2 worm cellular contexts compared by ENCODE assay signal in genomic region chrIII:11921658-11922098, ce11.
TF ChIP-seq lines count a peak whose summit lies in the region.

Y56A3A.22 (plus strand) TSS chrIII:11921692.

TF ChIP-seq in whole organism, L4 larva, 104 proteins besides CTCF, POLR2A, EP300 and RAD21 (continued from another document):
- TF ChIP-seq aly-2 (tag; optimal IDR thresholded peaks at IDR 0.05; lab: Kevin White, UChicago) (no peak), lin-13 (GFP tag; optimal IDR thresholded peaks at IDR 0.05; lab: Kevin White, UChicago) (no peak), zip-11 (GFP tag; IDR thresholded peaks at IDR 0.05; lab: Robert Waterston, UW) (no peak), pha-4 (GFP tag; IDR thresholded peaks at IDR 0.05; lab: Robert Waterston, UW) (peak; percentile 58; the same call in 1 of the 2 replicates), pha-4 (tag; optimal IDR thresholded peaks at IDR 0.05; lab: Kevin White, UChicago) (no peak), F26F4.8 (GFP tag; conservative IDR thresholded peaks at IDR 0.05; lab: Robert Waterston, UW) (no peak), fkh-10 (GFP tag; optimal IDR thresholded peaks at IDR 0.05; lab: Kevin White, UChicago) (no peak), F10B5.3 (tag; optimal IDR thresholded peaks at IDR 0.05; lab: Kevin White, UChicago) (no peak), nhr-48 (tag; optimal IDR thresholded peaks at IDR 0.05; lab: Kevin White, UChicago) (peak; percentile 14), unc-39 (tag; optimal IDR thresholded peaks at IDR 0.05; lab: Kevin White, UChicago) (no peak), zfp-3 (GFP tag; conservative IDR thresholded peaks at IDR 0.05; lab: Robert Waterston, UW) (no peak; the same call in 1 of the 2 replicates), fos-1 (tag; optimal IDR thresholded peaks at IDR 0.05; lab: Kevin White, UChicago) (no peak), snpc-1.2 (GFP tag; IDR thresholded peaks at IDR 0.05; lab: Robert Waterston, UW) (peak; percentile 69), nhr-6 (tag; optimal IDR thresholded peaks at IDR 0.05; lab: Kevin White, UChicago) (no peak), ztf-11 (tag; optimal IDR thresholded peaks at IDR 0.05; lab: Kevin White, UChicago) (no peak), aha-1 (tag; lab: Kevin White, UChicago) (peak; percentile 96), attf-4 (tag; optimal IDR thresholded peaks at IDR 0.05; lab: Kevin White, UChicago) (no peak), nhr-111 (GFP tag; optimal IDR thresholded peaks at IDR 0.05; lab: Kevin White, UChicago) (peak; percentile 65), Y75B8A.6 (GFP tag; IDR thresholded peaks at IDR 0.05; lab: Robert Waterston, UW) (no peak), lin-15B (tag; optimal IDR thresholded peaks at IDR 0.05; lab: Kevin White, UChicago) (no peak), nhr-10 (tag; optimal IDR thresholded peaks at IDR 0.05; lab: Kevin White, UChicago) (no peak), nhr-42 (GFP tag; IDR thresholded peaks at IDR 0.05; lab: Robert Waterston, UW) (peak; percentile 59), vab-7 (GFP tag; IDR thresholded peaks at IDR 0.05; lab: Robert Waterston, UW) (peak; percentile 39; the same call in 1 of the 2 replicates), T20F7.1 (GFP tag; optimal IDR thresholded peaks at IDR 0.05; lab: Kevin White, UChicago) (no peak), ZK337.2 (GFP tag; IDR thresholded peaks at IDR 0.05; lab: Robert Waterston, UW) (no peak), T26A8.4 (GFP tag; IDR thresholded peaks at IDR 0.05; lab: Robert Waterston, UW) (peak; percentile 85), daf-12 (tag; optimal IDR thresholded peaks at IDR 0.05; lab: Kevin White, UChicago) (no peak), Y48G9A.11 (GFP tag; IDR thresholded peaks at IDR 0.05; lab: Robert Waterston, UW) (peak; percentile 43; the same call in 1 of the 2 replicates), rbr-2 (tag; optimal IDR thresholded peaks at IDR 0.05; lab: Kevin White, UChicago) (peak; percentile 44), nhr-11 (tag; optimal IDR thresholded peaks at IDR 0.05; lab: Kevin White, UChicago) (no peak), sdz-12 (GFP tag; optimal IDR thresholded peaks at IDR 0.05; lab: Kevin White, UChicago) (no peak), madf-9 (GFP tag; conservative IDR thresholded peaks at IDR 0.05; lab: Robert Waterston, UW) (peak; percentile 17; the same call in 1 of the 2 replicates), F49E8.2 (tag; optimal IDR thresholded peaks at IDR 0.05; lab: Kevin White, UChicago; ENCODE audit: borderline replicate concordance) (no peak), dve-1 (tag; optimal IDR thresholded peaks at IDR 0.05; lab: Kevin White, UChicago; ENCODE audit: insufficient read depth) (peak; percentile 43), daf-8 (GFP tag; IDR thresholded peaks at IDR 0.05; lab: Robert Waterston, UW) (no peak), ceh-44 (GFP tag; IDR thresholded peaks at IDR 0.05; lab: Robert Waterston, UW) (no peak), zfp-2 (tag; optimal IDR thresholded peaks at IDR 0.05; lab: Kevin White, UChicago) (no peak), hlh-11 (tag; optimal IDR thresholded peaks at IDR 0.05; lab: Kevin White, UChicago) (peak; percentile 42), dmd-9 (GFP tag; IDR thresholded peaks at IDR 0.05; lab: Robert Waterston, UW) (no peak), mdt-29 (GFP tag; IDR thresholded peaks at IDR 0.05; lab: Robert Waterston, UW) (no peak), mxl-3 (GFP tag; optimal IDR thresholded peaks at IDR 0.05; lab: Kevin White, UChicago) (peak; percentile 6)

TF ChIP-seq in whole organism, young adult, 124 proteins besides CTCF, POLR2A, EP300 and RAD21 (continued from another document):
- TF ChIP-seq ceh-79 (tag; optimal IDR thresholded peaks at IDR 0.05; lab: Kevin White, UChicago) (peak; percentile 83), madf-8 (GFP tag; conservative IDR thresholded peaks at IDR 0.05; lab: Robert Waterston, UW) (no peak), F23B12.7 (tag; optimal IDR thresholded peaks at IDR 0.05; lab: Kevin White, UChicago; ENCODE audit: insufficient read depth) (no peak), snpc-3.4 (tag; optimal IDR thresholded peaks at IDR 0.05; lab: Kevin White, UChicago) (peak; percentile 21), F39B2.1 (GFP tag; IDR thresholded peaks at IDR 0.05; lab: Robert Waterston, UW) (peak; percentile 24; the same call in 1 of the 2 replicates), mes-4 (tag; optimal IDR thresholded peaks at IDR 0.05; lab: Kevin White, UChicago) (no peak), F22D6.2 (tag; optimal IDR thresholded peaks at IDR 0.05; lab: Kevin White, UChicago) (no peak), B0035.1 (tag; optimal IDR thresholded peaks at IDR 0.05; lab: Kevin White, UChicago) (peak; percentile 45), bed-1 (GFP tag; IDR thresholded peaks at IDR 0.05; lab: Robert Waterston, UW) (no peak), somi-1 (GFP tag; optimal IDR thresholded peaks at IDR 0.05; lab: Kevin White, UChicago) (peak; percentile 15), attf-3 (GFP tag; conservative IDR thresholded peaks at IDR 0.05; lab: Robert Waterston, UW) (no peak), Y95B8A.8 (GFP tag; IDR thresholded peaks at IDR 0.05; lab: Robert Waterston, UW) (no peak), egl-18 (GFP tag; IDR thresholded peaks at IDR 0.05; lab: Robert Waterston, UW) (no peak), nhr-90 (tag; optimal IDR thresholded peaks at IDR 0.05; lab: Kevin White, UChicago) (no peak), xnd-1 (tag; optimal IDR thresholded peaks at IDR 0.05; lab: Kevin White, UChicago) (no peak), F57C9.4 (tag; optimal IDR thresholded peaks at IDR 0.05; lab: Kevin White, UChicago) (no peak), Y53G8AR.9 (GFP tag; conservative IDR thresholded peaks at IDR 0.05; lab: Robert Waterston, UW) (peak; percentile 59), Y56A3A.18 (GFP tag; IDR thresholded peaks at IDR 0.05; lab: Robert Waterston, UW) (peak; percentile 57; the same call in 1 of the 2 replicates), snpc-1.1 (tag; optimal IDR thresholded peaks at IDR 0.05; lab: Kevin White, UChicago; ENCODE audit: insufficient read depth) (no peak), dox-1 (GFP tag; IDR thresholded peaks at IDR 0.05; lab: Robert Waterston, UW) (peak; percentile 49), rpc-1 (optimal IDR thresholded peaks at IDR 0.05; lab: Kevin White, UChicago) (no peak), rpc-1 (tag; optimal IDR thresholded peaks at IDR 0.05; lab: Kevin White, UChicago) (no peak), sea-2 (GFP tag; IDR thresholded peaks at IDR 0.05; lab: Robert Waterston, UW) (no peak), nhr-179 (tag; optimal IDR thresholded peaks at IDR 0.05; lab: Kevin White, UChicago) (no peak), sptf-2 (GFP tag; optimal IDR thresholded peaks at IDR 0.05; lab: Kevin White, UChicago) (no peak), ZK185.1 (tag; optimal IDR thresholded peaks at IDR 0.05; lab: Kevin White, UChicago; ENCODE audit: poor library complexity, severe bottlenecking) (no peak), nfya-1 (tag; optimal IDR thresholded peaks at IDR 0.05; lab: Kevin White, UChicago; ENCODE audit: borderline replicate concordance, insufficient read depth) (no peak), nfyb-1 (GFP tag; IDR thresholded peaks at IDR 0.05; lab: Robert Waterston, UW) (peak; percentile 87), efl-1 (GFP tag; optimal IDR thresholded peaks at IDR 0.05; lab: Kevin White, UChicago) (no peak), pha-4 (tag; optimal IDR thresholded peaks at IDR 0.05; lab: Kevin White, UChicago) (no peak)
